Fruit fly (Drosophila melanogaster): ENCODE data around the gene TTLL1B.

Gene TTLL1B

DNA sequence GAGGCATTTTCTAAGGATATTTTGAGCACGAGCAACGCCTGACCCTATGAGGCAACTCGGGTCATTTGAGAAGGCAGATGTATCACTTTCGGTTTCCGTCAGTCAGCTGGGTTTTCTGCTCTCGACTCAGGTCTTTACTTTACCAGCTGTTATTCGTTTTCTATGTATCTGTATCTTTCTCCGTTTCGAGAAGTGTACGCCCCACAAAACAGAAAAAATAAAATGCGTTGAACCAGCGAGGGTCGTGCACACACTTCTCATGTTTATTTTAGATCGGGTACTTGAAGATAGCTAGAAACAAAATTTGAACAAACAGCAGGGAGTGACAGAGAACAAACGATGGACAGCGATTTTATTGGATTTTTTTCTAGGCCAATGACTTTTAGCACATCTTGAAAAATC is 34.2 kb upstream of the TTLL1B start (continued):
- TF ChIP-seq Abd-B (GFP tag; optimal IDR thresholded peaks at IDR 0.05) (no peak), CG8924 (tag; optimal IDR thresholded peaks at IDR 0.05) (peak; percentile 68), fd3F (GFP tag; optimal IDR thresholded peaks at IDR 0.05) (no peak), CG6765 (GFP tag; optimal IDR thresholded peaks at IDR 0.05) (no peak), CG2116 (GFP tag; optimal IDR thresholded peaks at IDR 0.05) (peak; percentile 10), CG17328 (GFP tag; IDR thresholded peaks at IDR 0.05) (no peak), zfh1 (GFP tag; IDR thresholded peaks at IDR 0.05) (0 out of 3 replicates have a peak, but pooled peaks have one; percentile 41), Taf1 (GFP tag; IDR thresholded peaks at IDR 0.05) (no peak), H15 (GFP tag; IDR thresholded peaks at IDR 0.05) (no peak), CG14710 (tag; optimal IDR thresholded peaks at IDR 0.05) (peak; percentile 48), CG15601 (tag; optimal IDR thresholded peaks at IDR 0.05) (peak; percentile 41), vnd (GFP tag; IDR thresholded peaks at IDR 0.05; ENCODE audit: partially characterized antibody) (no peak), eve (GFP tag; optimal IDR thresholded peaks at IDR 0.05) (peak in 1 of 2 experiments; percentile 15), lab (GFP tag; optimal IDR thresholded peaks at IDR 0.05) (no peak), CG11560 (tag; IDR thresholded peaks at IDR 0.05) (no peak), CG11247 (GFP tag; IDR thresholded peaks at IDR 0.05) (no peak), CG15479 (GFP tag; optimal IDR thresholded peaks at IDR 0.05) (peak; percentile 44), CG6175 (GFP tag; IDR thresholded peaks at IDR 0.05) (no peak), gce (GFP tag; IDR thresholded peaks at IDR 0.05) (no peak), CG13894 (tag; optimal IDR thresholded peaks at IDR 0.05) (peak; percentile 74), Sox102F (GFP tag; optimal IDR thresholded peaks at IDR 0.05) (no peak), sna (GFP tag; IDR thresholded peaks at IDR 0.05; ENCODE audit: partially characterized antibody) (no peak), Ptx1 (GFP tag; IDR thresholded peaks at IDR 0.05) (no peak), ara (GFP tag; IDR thresholded peaks at IDR 0.05) (no peak), E2f1 (GFP tag; IDR thresholded peaks at IDR 0.05) (no peak), CG3407 (GFP tag; optimal IDR thresholded peaks at IDR 0.05) (peak; percentile 5), tio (GFP tag; optimal IDR thresholded peaks at IDR 0.05) (peak; percentile 22), CG7745 (tag; optimal IDR thresholded peaks at IDR 0.05) (peak; percentile 66), mam (GFP tag; optimal IDR thresholded peaks at IDR 0.05) (no peak), mld (GFP tag; IDR thresholded peaks at IDR 0.05; ENCODE audit: partially characterized antibody) (no peak), Max (GFP tag; optimal IDR thresholded peaks at IDR 0.05) (no peak), chif (GFP tag; optimal IDR thresholded peaks at IDR 0.05) (peak; percentile 28 to 38), jumu (GFP tag; optimal IDR thresholded peaks at IDR 0.05) (no peak), lmd (GFP tag; IDR thresholded peaks at IDR 0.05) (no peak), grn (GFP tag; optimal IDR thresholded peaks at IDR 0.05) (peak; percentile 86), Vsx1 (GFP tag; optimal IDR thresholded peaks at IDR 0.05) (no peak), CG9932 (GFP tag; IDR thresholded peaks at IDR 0.05) (no peak), CG11696 (GFP tag; IDR thresholded peaks at IDR 0.05) (no peak), cad (GFP tag; optimal IDR thresholded peaks at IDR 0.05) (no peak), CG4360 (GFP tag; IDR thresholded peaks at IDR 0.05) (peak; percentile 23; the same call in 1 of the 2 replicates), CG2202 (tag; optimal IDR thresholded peaks at IDR 0.05) (peak; percentile 73), CTCF (GFP tag; optimal IDR thresholded peaks at IDR 0.05) (no peak), CG6272 (GFP tag; IDR thresholded peaks at IDR 0.05) (no peak), CG10209 (GFP tag; optimal IDR thresholded peaks at IDR 0.05) (peak; percentile 45), Asciz (GFP tag; optimal IDR thresholded peaks at IDR 0.05) (peak; percentile 36), row (GFP tag; IDR thresholded peaks at IDR 0.05) (peak; percentile 40; the same call in 2 of the 3 replicates), CG15073 (GFP tag; optimal IDR thresholded peaks at IDR 0.05) (no peak), CG9727 (GFP tag; optimal IDR thresholded peaks at IDR 0.05) (peak; percentile 62), prd (optimal IDR thresholded peaks at IDR 0.05) (no peak), prd (GFP tag; IDR thresholded peaks at IDR 0.05) (no peak; the same call in 2 of the 3 replicates), CG10321 (GFP tag; IDR thresholded peaks at IDR 0.05) (no peak), HLHmδ (GFP tag; optimal IDR thresholded peaks at IDR 0.05) (peak; percentile 34)

All from whole organism, embryonic.